Worm (Caenorhabditis elegans) whole organism, L2 larva: ENCODE results near the gene C25G4.8.

Experiments
- ZK546.5 ChIP-seq: sonication (generic microtip); optimal IDR thresholded peaks from 2 replicates; lab custom pipeline; 2017; ENCODE audit warnings: missing biosample characterization, missing genetic modification characterization
- lin-11 ChIP-seq: fragments of 150-350 bp; sonication (generic microtip); optimal IDR thresholded peaks from 2 replicates; lab custom pipeline; 2014; ENCODE audit warnings: missing biosample characterization, missing genetic modification characterization, inconsistent platforms, mixed read lengths
- lin-13 ChIP-seq: fragments of 150-350 bp; optimal IDR thresholded peaks from 2 replicates; lab custom pipeline; 2014; ENCODE audit warnings: missing biosample characterization, missing genetic modification reagents, missing genetic modification characterization
- lin-39 ChIP-seq: fragments of 150-350 bp; optimal IDR thresholded peaks from 2 replicates; lab custom pipeline; 2014; ENCODE audit warnings: missing biosample characterization, missing genetic modification reagents, missing genetic modification characterization
- nhr-10 ChIP-seq: sonication (generic microtip); optimal IDR thresholded peaks from 2 replicates; lab custom pipeline; 2017; ENCODE audit warnings: missing biosample characterization, missing genetic modification characterization
- nhr-23 ChIP-seq: fragments of 150-350 bp; optimal IDR thresholded peaks from 2 replicates; lab custom pipeline; 2014; ENCODE audit warnings: missing biosample characterization, missing genetic modification reagents, missing genetic modification characterization
- nhr-77 ChIP-seq: fragments of 150-350 bp; optimal IDR thresholded peaks from 2 replicates; lab custom pipeline; 2014; ENCODE audit warnings: missing biosample characterization, missing genetic modification characterization
- peb-1 ChIP-seq: fragments of 150-350 bp; optimal IDR thresholded peaks from 2 replicates; lab custom pipeline; 2014; ENCODE audit warnings: missing biosample characterization, missing genetic modification characterization
- skn-1 ChIP-seq: sonication (generic microtip); optimal IDR thresholded peaks from 2 replicates; lab custom pipeline; 2017; ENCODE audit warnings: missing biosample characterization, missing genetic modification characterization
- snpc-4 ChIP-seq: fragments of 150-350 bp; optimal IDR thresholded peaks from 2 replicates; lab custom pipeline; 2014; ENCODE audit warnings: missing biosample characterization, missing genetic modification characterization
- unc-62 ChIP-seq: fragments of 150-350 bp; optimal IDR thresholded peaks from 2 replicates; lab custom pipeline; 2014; ENCODE audit warnings: missing biosample characterization, missing genetic modification reagents, missing genetic modification characterization
- zag-1 ChIP-seq: fragments of 150-350 bp; optimal IDR thresholded peaks from 2 replicates; lab custom pipeline; 2014; ENCODE audit warnings: missing biosample characterization, missing genetic modification characterization
- ztf-4 ChIP-seq: fragments of 150-350 bp; optimal IDR thresholded peaks from 2 replicates; lab custom pipeline; 2014; ENCODE audit warnings: missing biosample characterization, missing genetic modification characterization

DNA sequence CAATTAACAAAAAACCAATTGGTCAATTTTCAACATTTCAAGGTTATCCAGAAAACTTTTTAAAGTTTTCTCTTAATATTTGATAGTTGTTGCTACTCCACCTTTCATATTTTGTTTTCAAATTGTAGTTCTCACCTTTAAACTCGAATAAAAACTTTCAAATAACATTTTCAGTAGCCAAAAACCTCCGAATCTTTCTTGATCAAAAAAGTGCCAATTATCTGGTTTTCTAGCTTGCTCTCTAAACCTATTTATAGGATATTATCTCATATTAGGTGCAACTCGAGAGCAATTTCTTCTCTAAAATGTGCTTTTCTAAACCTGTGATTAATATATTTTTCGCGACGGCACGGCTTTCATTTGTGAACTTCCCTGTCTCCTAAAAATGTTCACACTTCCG lies 23.9 kb upstream of the C25G4.8 start, which contains the start of gene sru-26:
- TF ChIP-seq ZK546.5 (tag; lab: Kevin White, UChicago) (no peak), ztf-4 (no peak), nhr-10 (tag; lab: Kevin White, UChicago) (no peak), lin-39 (tag; lab: Kevin White, UChicago) (no peak), unc-62 (GFP tag; lab: Kevin White, UChicago) (no peak), zag-1 (tag; lab: Kevin White, UChicago) (no peak), snpc-4 (no peak), skn-1 (no peak), lin-13 (GFP tag; lab: Kevin White, UChicago) (no peak), peb-1 (tag; lab: Kevin White, UChicago) (no peak), nhr-23 (tag; lab: Kevin White, UChicago) (no peak), nhr-77 (tag; lab: Kevin White, UChicago) (no peak), lin-11 (tag; lab: Kevin White, UChicago) (no peak)
